Fruit fly (Drosophila melanogaster) whole organism, embryonic: ENCODE results near the gene PhKgamma.

Experiments
- B-H1 ChIP-seq: fragments of 200-800 bp; sonication (Bioruptor generic); IDR thresholded peaks from 3 replicates; pipeline ENCODE4 v1.3.6; 2022; ENCODE audit warnings: missing biosample characterization, missing genetic modification characterization
- C15 ChIP-seq: fragments of 200-800 bp; sonication (Bioruptor generic); IDR thresholded peaks from 3 replicates; pipeline ENCODE4 v1.3.6; 2022; ENCODE audit warnings: missing biosample characterization, missing genetic modification characterization
- CG1024 ChIP-seq: fragments of 200-800 bp; sonication (Bioruptor generic); IDR thresholded peaks from 2 replicates; pipeline ENCODE4 v1.3.6; 2022; ENCODE audit warnings: missing biosample characterization, missing genetic modification characterization
- CG10366 ChIP-seq: fragments of 200-800 bp; sonication (Bioruptor generic); IDR thresholded peaks from 2 replicates; pipeline ENCODE4 v1.3.6; 2022; ENCODE audit warnings: missing biosample characterization, missing genetic modification characterization
- CG11398 ChIP-seq: fragments of 200-800 bp; sonication (Bioruptor generic); optimal IDR thresholded peaks from 2 replicates; lab custom pipeline; 2016; ENCODE audit warnings: missing biosample characterization, missing genetic modification characterization
- CG11560 ChIP-seq: fragments of 200-800 bp; sonication (Bioruptor generic); IDR thresholded peaks from 3 replicates; pipeline ENCODE4 v1.3.6; 2022; ENCODE audit warnings: missing biosample characterization, missing genetic modification characterization
- CG11695 ChIP-seq: fragments of 200-800 bp; sonication (Bioruptor generic); IDR thresholded peaks from 3 replicates; pipeline ENCODE4 v1.3.6; 2022; ENCODE audit warnings: missing biosample characterization, missing genetic modification characterization
- CG12942 ChIP-seq: fragments of 200-800 bp; sonication (Bioruptor generic); optimal IDR thresholded peaks from 3 replicates; lab custom pipeline; 2016; ENCODE audit warnings: missing biosample characterization, missing genetic modification characterization
- CG14710 ChIP-seq: fragments of 200-800 bp; sonication (Bioruptor generic); optimal IDR thresholded peaks from 3 replicates; lab custom pipeline; 2019; ENCODE audit warnings: missing biosample characterization, mild to moderate bottlenecking, missing genetic modification characterization, moderate library complexity
- CG17912 ChIP-seq: fragments of 200-800 bp; sonication (Bioruptor generic); optimal IDR thresholded peaks from 2 replicates; lab custom pipeline; 2018; ENCODE audit warnings: missing biosample characterization, mild to moderate bottlenecking, missing genetic modification characterization
- CG18262 ChIP-seq: fragments of 200-800 bp; optimal IDR thresholded peaks from 3 replicates; lab custom pipeline; 2019; ENCODE audit warnings: missing biosample characterization, mild to moderate bottlenecking, missing genetic modification characterization, moderate library complexity
- CG2116 ChIP-seq: fragments of 200-800 bp; sonication (Bioruptor generic); optimal IDR thresholded peaks from 3 replicates; lab custom pipeline; 2018; ENCODE audit warnings: missing biosample characterization, mild to moderate bottlenecking, missing genetic modification characterization
- CG2202 ChIP-seq: fragments of 200-800 bp; sonication (Bioruptor generic); optimal IDR thresholded peaks from 2 replicates; lab custom pipeline; 2018; ENCODE audit warnings: missing biosample characterization, mild to moderate bottlenecking, missing genetic modification characterization
- CG30431 ChIP-seq: fragments of 200-800 bp; sonication (Bioruptor generic); optimal IDR thresholded peaks from 2 replicates; lab custom pipeline; 2017; ENCODE audit warnings: missing biosample characterization, missing genetic modification characterization
- CG3065 ChIP-seq: fragments of 200-800 bp; sonication (Bioruptor generic); optimal IDR thresholded peaks from 2 replicates; lab custom pipeline; 2016; ENCODE audit warnings: missing biosample characterization, missing genetic modification characterization
- CG3726 ChIP-seq: fragments of 200-800 bp; sonication (Bioruptor generic); IDR thresholded peaks from 3 replicates; pipeline ENCODE4, ENCODE4 v1.3.6; 2022; ENCODE audit warnings: missing biosample characterization, missing genetic modification characterization
- CG3838 ChIP-seq: fragments of 200-800 bp; sonication (Bioruptor generic); optimal IDR thresholded peaks from 3 replicates; lab custom pipeline; 2016; ENCODE audit warnings: missing biosample characterization, missing genetic modification characterization
- CG43689 ChIP-seq: fragments of 200-800 bp; sonication (Bioruptor generic); IDR thresholded peaks from 2 replicates; pipeline ENCODE4 v1.3.6; 2022; ENCODE audit warnings: missing biosample characterization, missing genetic modification characterization
- CG4617 ChIP-seq: fragments of 200-800 bp; sonication (Bioruptor generic); optimal IDR thresholded peaks from 3 replicates; lab custom pipeline; 2016; ENCODE audit warnings: missing biosample characterization, missing genetic modification characterization, borderline replicate concordance
- CG6254 ChIP-seq: fragments of 200-800 bp; sonication (Bioruptor generic); optimal IDR thresholded peaks from 3 replicates; lab custom pipeline; 2017; ENCODE audit warnings: mild to moderate bottlenecking, missing biosample characterization, missing genetic modification reagents, missing genetic modification characterization
- CG6765 ChIP-seq: fragments of 200-800 bp; sonication (Bioruptor generic); optimal IDR thresholded peaks from 3 replicates; lab custom pipeline; 2017; ENCODE audit warnings: missing biosample characterization, mild to moderate bottlenecking, missing genetic modification characterization
- CG8944 ChIP-seq: fragments of 200-800 bp; sonication (Bioruptor generic); optimal IDR thresholded peaks from 3 replicates; lab custom pipeline; 2016; ENCODE audit warnings: missing biosample characterization, missing genetic modification characterization
- D ChIP-seq, 2 experiments: fragments of 200-800 bp in 1 of 2; fragments of >200 bp in 1 of 2; sonication (Bioruptor generic) in 1 of 2; optimal IDR thresholded peaks; 2 replicates in 1 of 2; 3 replicates in 1 of 2; lab custom pipeline; 2017; ENCODE audit warnings: mild to moderate bottlenecking in 1 of 2, missing biosample characterization in 1 of 2, missing genetic modification characterization in 1 of 2, missing genetic modification reagents in 1 of 2
- Doc3 ChIP-seq: fragments of 200-800 bp; sonication (Bioruptor generic); IDR thresholded peaks from 3 replicates; pipeline ENCODE4 v1.3.6; 2022; ENCODE audit warnings: missing biosample characterization, missing genetic modification characterization; ENCODE audit not compliant: partially characterized antibody
- Dref ChIP-seq: fragments of 200-800 bp; sonication (Bioruptor generic); IDR thresholded peaks from 2 replicates; pipeline ENCODE4 v1.3.6; 2022; ENCODE audit warnings: missing biosample characterization, missing genetic modification characterization
- E2f1 ChIP-seq: fragments of 200-800 bp; sonication (Bioruptor generic); IDR thresholded peaks from 2 replicates; pipeline ENCODE4 v1.3.6; 2022; ENCODE audit warnings: missing biosample characterization, missing genetic modification characterization
- Ets65A ChIP-seq: fragments of 200-800 bp; sonication (Bioruptor generic); peaks from one replicate; lab custom pipeline; 2016; ENCODE audit warnings: missing biosample characterization, missing genetic modification characterization
- Gsc ChIP-seq: fragments of 200-800 bp; sonication (Bioruptor generic); IDR thresholded peaks from 2 replicates; pipeline ENCODE4 v1.3.6; 2022; ENCODE audit warnings: missing biosample characterization, missing genetic modification characterization
- HmgD ChIP-seq: fragments of 200-800 bp; sonication (Bioruptor generic); optimal IDR thresholded peaks from 3 replicates; lab custom pipeline; 2016; ENCODE audit warnings: missing biosample characterization, missing genetic modification characterization
- Hr39 ChIP-seq: fragments of >200 bp; optimal IDR thresholded peaks from 2 replicates; lab custom pipeline; 2017
- ab ChIP-seq: fragments of 200-800 bp; sonication (Bioruptor generic); optimal IDR thresholded peaks from 2 replicates; lab custom pipeline; 2016; ENCODE audit warnings: missing biosample characterization, missing genetic modification characterization
- ara ChIP-seq: fragments of 200-800 bp; sonication (Bioruptor generic); IDR thresholded peaks from 2 replicates; pipeline ENCODE4 v1.3.6; 2022; ENCODE audit warnings: missing biosample characterization, missing genetic modification characterization
- ase ChIP-seq: fragments of 200-800 bp; sonication (Bioruptor generic); IDR thresholded peaks from 3 replicates; pipeline ENCODE4 v1.3.6; 2022; ENCODE audit warnings: missing biosample characterization, missing genetic modification characterization
- bab2 ChIP-seq: fragments of 200-800 bp; sonication (Bioruptor generic); optimal IDR thresholded peaks from 2 replicates; lab custom pipeline; 2016; ENCODE audit warnings: missing biosample characterization, missing genetic modification characterization
- cato ChIP-seq: fragments of 200-800 bp; sonication (Bioruptor generic); optimal IDR thresholded peaks from 2 replicates; lab custom pipeline; 2016; ENCODE audit warnings: missing biosample characterization, missing genetic modification characterization, borderline replicate concordance
- chif ChIP-seq, 2 experiments: fragments of 200-800 bp; sonication (Bioruptor generic); optimal IDR thresholded peaks; 3 replicates each; lab custom pipeline; 2016; ENCODE audit warnings: missing biosample characterization in 2 of 2, missing genetic modification characterization in 2 of 2
- corto ChIP-seq: fragments of 200-800 bp; sonication (Bioruptor generic); optimal IDR thresholded peaks from 2 replicates; lab custom pipeline; 2016; ENCODE audit warnings: missing biosample characterization, mild to moderate bottlenecking, missing genetic modification characterization, moderate library complexity
- danr ChIP-seq: fragments of 200-800 bp; sonication (Bioruptor generic); IDR thresholded peaks from 2 replicates; pipeline ENCODE4 v1.3.6; 2022; ENCODE audit warnings: missing biosample characterization, missing genetic modification characterization
- fu2 ChIP-seq: fragments of 200-800 bp; sonication (Bioruptor generic); optimal IDR thresholded peaks from 2 replicates; lab custom pipeline; 2016; ENCODE audit warnings: missing biosample characterization, missing genetic modification characterization
- hb ChIP-seq: fragments of 200-800 bp; sonication (Bioruptor generic); IDR thresholded peaks from 3 replicates; pipeline ENCODE4 v1.3.6; 2022; ENCODE audit warnings: missing biosample characterization, missing genetic modification characterization; ENCODE audit not compliant: partially characterized antibody
- hth ChIP-seq: fragments of >200 bp; optimal IDR thresholded peaks from 2 replicates; lab custom pipeline; 2017; ENCODE audit warnings: inconsistent platforms
- jigr1 ChIP-seq: fragments of 200-800 bp; sonication (Bioruptor generic); IDR thresholded peaks from 3 replicates; pipeline ENCODE4 v1.3.6; 2022; ENCODE audit warnings: missing biosample characterization, missing genetic modification characterization
- kay ChIP-seq: fragments of 200-800 bp; sonication (Bioruptor generic); optimal IDR thresholded peaks from 2 replicates; lab custom pipeline; 2016; ENCODE audit warnings: missing biosample characterization, missing genetic modification characterization
- lbe ChIP-seq: fragments of 200-800 bp; sonication (Bioruptor generic); optimal IDR thresholded peaks from 2 replicates; lab custom pipeline; 2016; ENCODE audit warnings: missing biosample characterization, mild to moderate bottlenecking, missing genetic modification characterization
- pho ChIP-seq: fragments of 200-800 bp; sonication (Bioruptor generic); optimal IDR thresholded peaks from 2 replicates; lab custom pipeline; 2016; ENCODE audit warnings: missing biosample characterization, missing genetic modification characterization
- repo ChIP-seq: fragments of 200-800 bp; sonication (Bioruptor generic); optimal IDR thresholded peaks from 2 replicates; lab custom pipeline; 2016; ENCODE audit warnings: missing biosample characterization, missing genetic modification characterization
- schlank ChIP-seq: fragments of 200-800 bp; sonication (Bioruptor generic); optimal IDR thresholded peaks from 2 replicates; lab custom pipeline; 2018; ENCODE audit warnings: missing biosample characterization, mild to moderate bottlenecking, missing genetic modification characterization
- sd ChIP-seq: fragments of 200-800 bp; sonication (Bioruptor generic); optimal IDR thresholded peaks from 3 replicates; lab custom pipeline; 2018; ENCODE audit warnings: missing biosample characterization, mild to moderate bottlenecking, missing genetic modification characterization, moderate library complexity
- tna ChIP-seq: fragments of 200-800 bp; sonication (Bioruptor generic); IDR thresholded peaks from 2 replicates; pipeline ENCODE4 v1.3.6; 2022; ENCODE audit warnings: missing biosample characterization, missing genetic modification characterization; ENCODE audit not compliant: partially characterized antibody
- usp ChIP-seq: fragments of >200 bp; optimal IDR thresholded peaks from 2 replicates; lab custom pipeline; 2017; ENCODE audit warnings: missing biosample characterization, missing genetic modification characterization
- vfl ChIP-seq: fragments of 200-800 bp; sonication (Bioruptor generic); optimal IDR thresholded peaks from 2 replicates; lab custom pipeline; 2016; ENCODE audit warnings: missing biosample characterization, missing genetic modification characterization
- zen2 ChIP-seq: fragments of 200-800 bp; sonication (Bioruptor generic); IDR thresholded peaks from 3 replicates; pipeline ENCODE4 v1.3.6; 2022; ENCODE audit warnings: missing biosample characterization, missing genetic modification characterization; ENCODE audit not compliant: partially characterized antibody

The PhKgamma gene

dm6 chrX:11657140-11657539 lies 37.8 kb upstream of the PhKgamma start (continued):
- TF ChIP-seq ab (GFP tag; lab: Kevin White, UChicago) (no peak), CG30431 (GFP tag; lab: Kevin White, UChicago) (no peak), CG1024 (no peak), Hr39 (lab: Kevin White, UChicago) (no peak), B-H1 (peak; percentile 32; the same call in 2 of the 3 replicates), pho (GFP tag; lab: Kevin White, UChicago) (peak; percentile 25), CG2202 (no peak), CG3065 (GFP tag; lab: Kevin White, UChicago) (no peak), chif (GFP tag; optimal IDR thresholded peaks at IDR 0.05; lab: Kevin White, UChicago) (peak; percentile 11 to 59), schlank (tag; lab: Kevin White, UChicago) (no peak), sd (tag; lab: Kevin White, UChicago) (no peak), repo (GFP tag; lab: Kevin White, UChicago) (no peak), CG11560 (tag; lab: Robert Waterston, UW) (no peak), CG11398 (GFP tag; lab: Kevin White, UChicago) (no peak), HmgD (GFP tag; lab: Kevin White, UChicago) (no peak), CG17912 (GFP tag; lab: Kevin White, UChicago) (no peak), E2f1 (GFP tag; lab: Robert Waterston, UW) (0 out of 2 replicates have a peak, but pooled peaks have one; percentile 31), hb (GFP tag; lab: Robert Waterston, UW) (no peak), tna (no peak), CG10366 (peak; percentile 27; the same call in 1 of the 2 replicates), C15 (GFP tag; lab: Robert Waterston, UW) (no peak), danr (GFP tag; lab: Robert Waterston, UW) (no peak), zen2 (GFP tag; lab: Robert Waterston, UW) (no peak), jigr1 (GFP tag; lab: Robert Waterston, UW) (no peak), corto (GFP tag; lab: Kevin White, UChicago) (no peak), CG11695 (GFP tag; lab: Robert Waterston, UW) (0 out of 3 replicates have a peak, but pooled peaks have one; percentile 44), D (optimal IDR thresholded peaks at IDR 0.05; lab: Kevin White, UChicago) (no peak), D (GFP tag; optimal IDR thresholded peaks at IDR 0.05; lab: Kevin White, UChicago) (peak; percentile 9), Gsc (no peak), lbe (GFP tag; lab: Kevin White, UChicago) (no peak), usp (GFP tag; lab: Kevin White, UChicago) (no peak), CG6765 (GFP tag; lab: Kevin White, UChicago) (peak; percentile 3), CG18262 (tag; lab: Kevin White, UChicago) (peak; percentile 64), kay (GFP tag; lab: Kevin White, UChicago) (no peak), CG12942 (GFP tag; lab: Kevin White, UChicago) (peak; percentile 13), ase (GFP tag; lab: Robert Waterston, UW) (no peak), CG2116 (GFP tag; lab: Kevin White, UChicago) (no peak), CG4617 (GFP tag; lab: Kevin White, UChicago) (no peak), Doc3 (GFP tag; lab: Robert Waterston, UW) (no peak), ara (GFP tag; lab: Robert Waterston, UW) (0 out of 2 replicates have a peak, but pooled peaks have one; percentile 27), CG3726 (GFP tag; lab: Robert Waterston, UW) (no peak), CG43689 (GFP tag; lab: Robert Waterston, UW) (no peak), bab2 (GFP tag; lab: Kevin White, UChicago) (peak; percentile 57), CG6254 (peak; percentile 19), cato (GFP tag; lab: Kevin White, UChicago) (no peak), CG3838 (GFP tag; lab: Kevin White, UChicago) (no peak), vfl (GFP tag; lab: Kevin White, UChicago) (no peak), hth (lab: Kevin White, UChicago) (no peak), CG8944 (GFP tag; lab: Kevin White, UChicago) (peak; percentile 19), CG14710 (peak; percentile 43), Ets65A (GFP tag; lab: Kevin White, UChicago) (peak; percentile 8), fu2 (no peak), Dref (GFP tag; lab: Robert Waterston, UW) (no peak)
